Fruit fly (Drosophila melanogaster) whole organism, adult: ENCODE measurements around the gene lgs.
A peak's percentile ranks its signal among the peaks of the same experiment; 100 is the strongest.

Experiments
- CG11617 ChIP-seq: fragments of 200-800 bp; sonication (Bioruptor generic); optimal IDR thresholded peaks from 2 replicates; lab custom pipeline; 2017; ENCODE audit warnings: mild to moderate bottlenecking, missing biosample characterization, missing genetic modification reagents, missing genetic modification characterization
- CG14711 ChIP-seq: fragments of 200-800 bp; sonication (Bioruptor generic); optimal IDR thresholded peaks from 2 replicates; lab custom pipeline; 2018; ENCODE audit warnings: missing biosample characterization, mild to moderate bottlenecking, missing genetic modification characterization, moderate library complexity
- CG7045 ChIP-seq: fragments of 200-800 bp; sonication (Bioruptor generic); optimal IDR thresholded peaks from 2 replicates; lab custom pipeline; 2017; ENCODE audit warnings: missing biosample characterization, mild to moderate bottlenecking, missing genetic modification characterization
- Hr96 ChIP-seq: fragments of 200-800 bp; sonication (Bioruptor generic); optimal IDR thresholded peaks from 2 replicates; lab custom pipeline; 2016; ENCODE audit warnings: missing biosample characterization, missing genetic modification characterization
- Mnt ChIP-seq: fragments of 200-800 bp; sonication (Bioruptor generic); optimal IDR thresholded peaks from 2 replicates; lab custom pipeline; 2016; ENCODE audit warnings: missing biosample characterization, mild to moderate bottlenecking, missing genetic modification characterization
- kay ChIP-seq: fragments of 200-800 bp; sonication (Bioruptor generic); peaks from one replicate; lab custom pipeline; 2016; ENCODE audit warnings: missing biosample characterization, missing genetic modification characterization, borderline replicate concordance
- ovo ChIP-seq: fragments of 200-800 bp; sonication (Bioruptor generic); optimal IDR thresholded peaks from 2 replicates; lab custom pipeline; 2016; ENCODE audit warnings: missing biosample characterization, missing genetic modification characterization
- pad ChIP-seq: fragments of 200-800 bp; sonication (Bioruptor generic); optimal IDR thresholded peaks from 3 replicates; lab custom pipeline; 2017; ENCODE audit warnings: missing biosample characterization, missing genetic modification characterization, mild to moderate bottlenecking, moderate library complexity, missing genetic modification reagents
- toe ChIP-seq: fragments of 200-800 bp; sonication (Bioruptor generic); optimal IDR thresholded peaks from 2 replicates; lab custom pipeline; 2016; ENCODE audit warnings: missing biosample characterization, missing genetic modification characterization

DNA sequence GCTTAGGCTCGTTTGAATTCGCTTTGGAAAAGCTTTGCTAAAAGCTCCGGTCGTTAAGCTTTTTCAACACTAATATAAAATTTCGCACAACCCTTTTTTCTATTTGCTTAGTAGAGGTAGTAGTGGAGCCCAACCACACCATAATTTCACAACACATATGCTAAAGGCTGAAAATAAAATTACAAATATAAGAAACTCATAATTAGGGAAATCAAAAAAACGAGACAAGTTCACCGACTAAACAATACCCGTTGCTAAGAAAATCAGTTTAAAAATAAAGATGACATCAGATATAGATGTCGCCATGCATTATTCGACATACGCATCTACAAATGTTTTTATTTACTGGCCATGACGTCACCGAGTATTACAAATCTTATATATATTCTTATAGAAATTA, 27.4 kb downstream of the lgs start:
- TF ChIP-seq CG7045 (GFP tag; lab: Kevin White, UChicago) (no peak), pad (no peak), kay (GFP tag; lab: Kevin White, UChicago) (no peak), CG14711 (tag; lab: Kevin White, UChicago) (peak; percentile 96), toe (peak; percentile 19), ovo (GFP tag; lab: Kevin White, UChicago) (no peak), Hr96 (no peak), Mnt (GFP tag; lab: Kevin White, UChicago) (no peak), CG11617 (GFP tag; lab: Kevin White, UChicago) (peak; percentile 19)
